Worm (Caenorhabditis elegans): ENCODE results near the gene col-151.

Gene col-151

ce11 chrV:10363834-10364233, 31.2 kb downstream of the col-151 start:
- TF ChIP-seq unc-62 (GFP tag; optimal IDR thresholded peaks at IDR 0.05) = no peak

- TF ChIP-seq unc-62 (GFP tag; optimal IDR thresholded peaks at IDR 0.05) = no peak
These were observed 33.1 kb downstream of the col-151 start, which contains the start of gene cash-1 for ce11 chrV:10361830-10362397. Gene cash-1 (plus strand): TSS chrV:10362261.

ce11 chrV:10360186-10360585, 34.8 kb downstream of the col-151 start:
- no peak for TF ChIP-seq unc-62 (GFP tag; optimal IDR thresholded peaks at IDR 0.05)

ce11 chrV:10358238-10358637, 36.8 kb downstream of the col-151 start, which contains the start of gene ttll-15:
Gene ttll-15 (plus strand): TSS chrV:10358538.
- no peak for TF ChIP-seq unc-62 (GFP tag; optimal IDR thresholded peaks at IDR 0.05)

- no peak for TF ChIP-seq unc-62 (GFP tag; optimal IDR thresholded peaks at IDR 0.05)
These were observed 37.5 kb downstream of the col-151 start, which contains the start of gene ceeh-2 for ce11 chrV:10357467-10357953. Gene ceeh-2 (minus strand): TSS chrV:10357903.

DNA sequence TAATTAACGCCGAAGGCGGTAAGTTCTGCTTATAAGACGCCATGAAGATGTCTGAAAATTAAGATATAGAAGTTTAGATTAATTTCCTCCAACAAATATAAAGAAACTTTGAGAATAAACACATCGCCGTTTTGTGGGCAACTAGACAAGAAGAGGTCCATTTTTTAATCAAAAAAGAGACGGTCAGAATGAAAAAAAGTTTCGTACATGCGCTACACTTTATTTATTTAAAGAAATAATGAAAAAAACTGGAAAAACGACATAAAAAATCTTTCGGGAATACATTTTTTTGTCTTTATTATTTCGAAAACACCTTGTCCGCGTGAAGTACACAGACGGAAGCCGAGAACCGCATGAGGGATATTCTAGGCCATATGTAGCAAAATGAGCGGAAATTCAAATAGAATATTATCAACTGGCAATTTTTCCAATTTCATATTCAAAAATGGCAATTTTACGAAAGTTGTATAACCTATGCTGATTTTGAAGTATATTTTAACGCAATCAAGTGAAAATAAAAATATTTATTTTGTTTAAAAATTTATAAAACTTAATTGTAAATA, 39.2 kb downstream of the col-151 start, which contains the start of gene sluh-7:
TSS of gene sluh-7 (minus strand) at position 51 of the 563 bp plus-strand sequence.
- no peak for TF ChIP-seq unc-62 (GFP tag; optimal IDR thresholded peaks at IDR 0.05)

DNA sequence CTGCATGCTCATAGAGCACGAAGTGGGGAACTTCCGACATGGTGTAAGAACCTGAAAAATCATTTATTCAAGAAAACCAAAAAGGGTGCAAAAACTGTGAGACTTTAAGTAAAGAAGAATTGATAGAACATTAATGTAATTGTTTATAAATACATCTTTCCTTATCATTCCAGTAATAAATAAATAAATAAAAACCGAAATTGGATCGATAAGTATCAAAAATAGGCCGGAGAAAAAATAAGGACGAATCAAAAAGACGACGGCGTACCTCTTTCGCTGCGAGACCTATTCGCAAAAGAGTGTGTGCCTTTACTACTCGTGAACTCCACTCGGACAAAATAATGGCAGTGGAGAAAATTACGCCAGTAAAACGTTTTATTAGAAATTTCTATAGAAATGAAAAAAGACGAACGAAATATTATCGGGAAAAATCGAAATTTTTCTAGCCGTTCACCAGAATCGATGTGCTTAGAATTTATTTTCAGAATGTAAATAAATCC, 42.0 kb downstream of the col-151 start, which contains the start of gene nol-56:
TSS of gene nol-56 (minus strand) at position 51 of the 500 bp plus-strand sequence.
- no peak for TF ChIP-seq unc-62 (GFP tag; optimal IDR thresholded peaks at IDR 0.05)

DNA sequence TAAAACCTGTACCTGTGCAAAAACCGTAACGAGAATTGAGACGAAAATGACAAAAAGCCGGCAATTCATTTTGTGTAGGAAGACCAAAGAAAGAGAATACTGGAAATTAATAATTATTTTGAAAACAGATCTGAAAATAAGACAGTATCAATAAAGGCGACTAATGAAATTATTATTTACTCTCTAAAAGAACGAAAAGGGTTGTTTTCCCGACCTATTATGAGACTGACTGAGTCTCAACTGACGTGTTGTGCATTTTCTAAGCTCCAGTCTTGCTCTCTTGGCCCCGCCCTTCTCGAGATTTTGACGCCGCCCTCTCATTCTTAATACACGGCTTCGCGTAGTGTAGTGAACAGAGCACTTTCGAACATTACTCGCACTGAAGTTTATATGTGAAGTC, 45.0 kb downstream of the col-151 start, which contains the start of gene K07C5.9:
TSS of gene K07C5.9 (minus strand) at position 101 of the 400 bp plus-strand sequence.
- no peak for TF ChIP-seq unc-62 (GFP tag; optimal IDR thresholded peaks at IDR 0.05)
